Fruit fly (Drosophila melanogaster) whole organism, prepupa: ENCODE measurements around the gene Mps1.
A peak's percentile ranks its signal among the peaks of the same experiment; 100 is the strongest.

Source experiments
- CG10631 ChIP-seq: fragments of 200-800 bp; sonication (Bioruptor generic); optimal IDR thresholded peaks from 2 replicates; lab custom pipeline; 2016; ENCODE audit warnings: missing biosample characterization, missing genetic modification characterization
- CG10669 ChIP-seq: fragments of 200-800 bp; sonication (Bioruptor generic); optimal IDR thresholded peaks from 3 replicates; lab custom pipeline; 2018; ENCODE audit warnings: missing biosample characterization, mild to moderate bottlenecking, missing genetic modification characterization, moderate library complexity
- CG11762 ChIP-seq: fragments of 200-800 bp; sonication (Bioruptor generic); optimal IDR thresholded peaks from 3 replicates; lab custom pipeline; 2016; ENCODE audit warnings: missing biosample characterization, missing genetic modification characterization; ENCODE audit not compliant: insufficient read depth
- CG15336 ChIP-seq: fragments of 200-800 bp; sonication (Bioruptor generic); IDR thresholded peaks from 2 replicates; pipeline ENCODE4 v1.3.6; 2022; ENCODE audit warnings: missing biosample characterization, missing genetic modification characterization
- CG1621 ChIP-seq: fragments of 200-800 bp; sonication (Bioruptor generic); optimal IDR thresholded peaks from 3 replicates; lab custom pipeline; 2018; ENCODE audit warnings: missing biosample characterization, mild to moderate bottlenecking, missing genetic modification characterization
- CG31627 ChIP-seq: fragments of 200-800 bp; sonication (Bioruptor generic); optimal IDR thresholded peaks from 3 replicates; lab custom pipeline; 2016; ENCODE audit warnings: missing biosample characterization, missing genetic modification characterization
- CG32006 ChIP-seq: fragments of 200-800 bp; sonication (Bioruptor generic); optimal IDR thresholded peaks from 3 replicates; lab custom pipeline; 2017; ENCODE audit warnings: missing biosample characterization, mild to moderate bottlenecking, missing genetic modification characterization
- CG34406 ChIP-seq: fragments of 200-800 bp; sonication (Bioruptor generic); optimal IDR thresholded peaks from 3 replicates; lab custom pipeline; 2016; ENCODE audit warnings: missing biosample characterization, missing genetic modification characterization
- CG3919 ChIP-seq: fragments of 200-800 bp; sonication (Bioruptor generic); optimal IDR thresholded peaks from 3 replicates; lab custom pipeline; 2016; ENCODE audit warnings: missing biosample characterization, missing genetic modification characterization
- CG6163 ChIP-seq: fragments of 200-800 bp; sonication (Bioruptor generic); IDR thresholded peaks from 3 replicates; pipeline ENCODE4 v1.3.6; 2022; ENCODE audit warnings: missing biosample characterization, missing genetic modification characterization
- CG6276 ChIP-seq: fragments of 200-800 bp; sonication (Bioruptor generic); optimal IDR thresholded peaks from 2 replicates; lab custom pipeline; 2017; ENCODE audit warnings: missing biosample characterization, mild to moderate bottlenecking, missing genetic modification characterization
- CG6808 ChIP-seq: fragments of 200-800 bp; sonication (Bioruptor generic); optimal IDR thresholded peaks from 3 replicates; lab custom pipeline; 2017; ENCODE audit warnings: missing biosample characterization, missing genetic modification characterization, mild to moderate bottlenecking, moderate library complexity, missing genetic modification reagents
- CG6854 ChIP-seq: fragments of 200-800 bp; sonication (Bioruptor generic); optimal IDR thresholded peaks from 2 replicates; lab custom pipeline; 2017; ENCODE audit warnings: missing biosample characterization, mild to moderate bottlenecking, missing genetic modification characterization
- CG7368 ChIP-seq: fragments of 200-800 bp; sonication (Bioruptor generic); optimal IDR thresholded peaks from 3 replicates; lab custom pipeline; 2016; ENCODE audit warnings: missing biosample characterization, missing genetic modification characterization
- CG8119 ChIP-seq: fragments of 200-800 bp; sonication (Bioruptor generic); IDR thresholded peaks from 3 replicates; pipeline ENCODE4 v1.3.6; 2022; ENCODE audit warnings: missing biosample characterization, missing genetic modification characterization
- CG8632 ChIP-seq: fragments of 200-800 bp; sonication (Bioruptor generic); optimal IDR thresholded peaks from 3 replicates; lab custom pipeline; 2016; ENCODE audit warnings: missing biosample characterization, missing genetic modification characterization
- CG9139 ChIP-seq: fragments of 200-800 bp; sonication (Bioruptor generic); optimal IDR thresholded peaks from 3 replicates; lab custom pipeline; 2017; ENCODE audit warnings: missing biosample characterization, mild to moderate bottlenecking, missing genetic modification characterization
- Eip75B ChIP-seq: fragments of 200-800 bp; sonication (Bioruptor generic); optimal IDR thresholded peaks from 3 replicates; lab custom pipeline; 2016; ENCODE audit warnings: missing biosample characterization, missing genetic modification characterization
- Eip78C ChIP-seq: fragments of 200-800 bp; sonication (Bioruptor generic); peaks from one replicate; lab custom pipeline; 2016; ENCODE audit warnings: missing biosample characterization, missing genetic modification characterization
- Ets21C ChIP-seq: fragments of 200-800 bp; sonication (Bioruptor generic); optimal IDR thresholded peaks from 3 replicates; lab custom pipeline; 2016; ENCODE audit warnings: missing biosample characterization, missing genetic modification characterization
- Ets96B ChIP-seq: fragments of 200-800 bp; optimal IDR thresholded peaks from 2 replicates; lab custom pipeline; 2019; ENCODE audit warnings: missing biosample characterization, mild to moderate bottlenecking, missing genetic modification characterization, moderate library complexity
- Gug ChIP-seq: fragments of 200-800 bp; sonication (Bioruptor generic); IDR thresholded peaks from 2 replicates; pipeline ENCODE4 v1.3.6; 2022; ENCODE audit warnings: missing biosample characterization, missing genetic modification characterization
- Hr38 ChIP-seq: sonication (Bioruptor generic); optimal IDR thresholded peaks from 2 replicates; lab custom pipeline; 2016; ENCODE audit warnings: missing biosample characterization, missing genetic modification characterization
- Hr39 ChIP-seq: fragments of 200-800 bp; sonication (Bioruptor generic); optimal IDR thresholded peaks from 2 replicates; lab custom pipeline; 2016; ENCODE audit warnings: missing biosample characterization, missing genetic modification characterization
- Lpt ChIP-seq: fragments of 200-800 bp; sonication (Bioruptor generic); optimal IDR thresholded peaks from 3 replicates; lab custom pipeline; 2016; ENCODE audit warnings: missing biosample characterization, missing genetic modification characterization
- Met ChIP-seq: fragments of 200-800 bp; sonication (Bioruptor generic); optimal IDR thresholded peaks from 3 replicates; lab custom pipeline; 2016; ENCODE audit warnings: missing biosample characterization, missing genetic modification characterization
- OdsH ChIP-seq: fragments of 200-800 bp; sonication (Bioruptor generic); optimal IDR thresholded peaks from 3 replicates; lab custom pipeline; 2016; ENCODE audit warnings: missing biosample characterization, missing genetic modification characterization
- Smox ChIP-seq: fragments of 200-800 bp; sonication (Bioruptor generic); optimal IDR thresholded peaks from 3 replicates; lab custom pipeline; 2016; ENCODE audit warnings: missing biosample characterization, missing genetic modification characterization
- Sox102F ChIP-seq: fragments of 200-800 bp; sonication (Bioruptor generic); optimal IDR thresholded peaks from 2 replicates; lab custom pipeline; 2016; ENCODE audit warnings: missing biosample characterization, mild to moderate bottlenecking, missing genetic modification characterization
- Sox14 ChIP-seq: fragments of 200-800 bp; sonication (Bioruptor generic); optimal IDR thresholded peaks from 3 replicates; lab custom pipeline; 2016; ENCODE audit warnings: missing biosample characterization, missing genetic modification characterization
- cyc ChIP-seq: fragments of 200-800 bp; sonication (Bioruptor generic); optimal IDR thresholded peaks from 3 replicates; lab custom pipeline; 2016; ENCODE audit warnings: missing biosample characterization, missing genetic modification characterization
- dsx ChIP-seq: fragments of 200-800 bp; optimal IDR thresholded peaks from 3 replicates; lab custom pipeline; 2019; ENCODE audit warnings: missing biosample characterization, mild to moderate bottlenecking, missing genetic modification characterization, moderate library complexity; ENCODE audit not compliant: poor library complexity, severe bottlenecking
- eg ChIP-seq: fragments of 200-800 bp; sonication (Bioruptor generic); IDR thresholded peaks from 3 replicates; pipeline ENCODE4 v1.3.6; 2022; ENCODE audit warnings: missing biosample characterization, missing genetic modification characterization
- esn ChIP-seq: fragments of 200-800 bp; sonication (Bioruptor generic); optimal IDR thresholded peaks from 2 replicates; lab custom pipeline; 2016; ENCODE audit warnings: missing biosample characterization, mild to moderate bottlenecking, missing genetic modification characterization, moderate library complexity
- lz ChIP-seq: fragments of 200-800 bp; sonication (Bioruptor generic); optimal IDR thresholded peaks from 3 replicates; lab custom pipeline; 2016; ENCODE audit warnings: missing biosample characterization, missing genetic modification characterization
- pdm3 ChIP-seq: fragments of 200-800 bp; sonication (Bioruptor generic); optimal IDR thresholded peaks from 3 replicates; lab custom pipeline; 2016; ENCODE audit warnings: missing biosample characterization, missing genetic modification characterization
- salr ChIP-seq, 2 experiments: fragments of 200-800 bp; sonication (Bioruptor generic); optimal IDR thresholded peaks; 3 replicates each; lab custom pipeline; 2016 to 2018; ENCODE audit warnings: missing biosample characterization in 2 of 2, missing genetic modification characterization in 2 of 2, mild to moderate bottlenecking in 1 of 2
- ss ChIP-seq, 2 experiments: fragments of 200-800 bp; sonication (Bioruptor generic); optimal IDR thresholded peaks; 2 replicates in 1 of 2; 3 replicates in 1 of 2; lab custom pipeline; 2017 to 2018; ENCODE audit warnings: mild to moderate bottlenecking in 2 of 2, missing biosample characterization in 2 of 2, missing genetic modification characterization in 2 of 2, moderate library complexity in 1 of 2
- svp ChIP-seq: fragments of 200-800 bp; sonication (Bioruptor generic); peaks from one replicate; lab custom pipeline; 2016; ENCODE audit warnings: missing biosample characterization, missing genetic modification characterization
- topi ChIP-seq: fragments of 200-800 bp; sonication (Bioruptor generic); optimal IDR thresholded peaks from 3 replicates; lab custom pipeline; 2016; ENCODE audit warnings: missing biosample characterization, missing genetic modification characterization
- vri ChIP-seq: fragments of 200-800 bp; sonication (Bioruptor generic); optimal IDR thresholded peaks from 3 replicates; lab custom pipeline; 2016; ENCODE audit warnings: missing biosample characterization, mild to moderate bottlenecking, missing genetic modification characterization

Mps1 gene

DNA sequence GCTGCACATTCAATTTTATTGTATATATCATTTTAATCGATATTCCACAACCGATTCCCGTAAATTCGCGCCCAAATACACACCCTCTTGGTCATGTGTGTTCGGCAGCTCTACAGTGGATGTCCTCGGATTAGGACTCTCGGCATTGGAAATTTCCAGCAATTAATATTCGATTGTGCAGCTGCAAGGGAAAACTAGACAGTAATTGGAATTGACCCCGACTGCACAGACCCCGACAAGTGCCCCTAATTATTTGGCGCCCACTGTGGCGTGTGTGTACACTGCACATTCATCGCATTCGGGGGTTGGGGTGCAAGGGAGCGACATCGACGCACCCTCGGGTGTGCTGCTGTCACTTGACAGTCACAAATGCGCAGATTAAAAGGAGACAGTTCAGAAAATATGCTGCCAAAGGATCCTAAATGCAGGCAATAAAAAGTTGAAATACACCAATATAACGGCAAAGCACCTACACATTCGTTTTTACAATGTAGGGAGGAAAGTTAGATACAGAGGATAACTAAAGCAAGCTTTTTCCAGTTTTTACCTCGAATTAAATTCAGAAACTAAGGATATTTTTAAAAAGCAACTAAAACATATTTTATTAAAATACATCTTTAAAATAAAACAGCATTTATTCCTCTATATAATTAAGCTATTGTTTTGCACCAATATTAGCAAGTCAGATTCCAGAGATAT lies 37.9 kb downstream of the Mps1 start:
- TF ChIP-seq esn (GFP tag; lab: Kevin White, UChicago) (peak; percentile 35), Sox102F (GFP tag; lab: Kevin White, UChicago) (peak; percentile 13), svp (peak; percentile 71), CG10669 (GFP tag; lab: Kevin White, UChicago) (peak; percentile 4), CG31627 (peak; percentile 52), Sox14 (GFP tag; lab: Kevin White, UChicago) (peak; percentile 29), CG7368 (no peak), CG1621 (tag; lab: Kevin White, UChicago) (peak; percentile 4), topi (GFP tag; lab: Kevin White, UChicago) (peak; percentile 20), eg (peak; percentile 17; the same call in 1 of the 3 replicates), Gug (GFP tag; lab: Robert Waterston, UW) (peak; percentile 17; the same call in 1 of the 2 replicates), ss (GFP tag; optimal IDR thresholded peaks at IDR 0.05; lab: Kevin White, UChicago) (no peak), CG8632 (GFP tag; lab: Kevin White, UChicago) (no peak), CG32006 (GFP tag; lab: Kevin White, UChicago) (peak; percentile 8), CG11762 (GFP tag; lab: Kevin White, UChicago) (no peak), salr (GFP tag; optimal IDR thresholded peaks at IDR 0.05; lab: Kevin White, UChicago) (peak in 1 of 2 experiments; percentile 18), pdm3 (peak; percentile 34), lz (GFP tag; lab: Kevin White, UChicago) (peak; percentile 21), Lpt (GFP tag; lab: Kevin White, UChicago) (no peak), CG3919 (GFP tag; lab: Kevin White, UChicago) (peak; percentile 8), Met (GFP tag; lab: Kevin White, UChicago) (peak; percentile 24), Hr39 (GFP tag; lab: Kevin White, UChicago) (peak; percentile 26), Eip75B (GFP tag; lab: Kevin White, UChicago) (no peak), Ets96B (tag; lab: Kevin White, UChicago) (peak; percentile 18), Ets21C (GFP tag; lab: Kevin White, UChicago) (peak; percentile 4), CG6163 (GFP tag; lab: Robert Waterston, UW) (peak; percentile 62; the same call in 2 of the 3 replicates), cyc (GFP tag; lab: Kevin White, UChicago) (peak; percentile 5), Eip78C (GFP tag; lab: Kevin White, UChicago) (peak; percentile 65)

DNA sequence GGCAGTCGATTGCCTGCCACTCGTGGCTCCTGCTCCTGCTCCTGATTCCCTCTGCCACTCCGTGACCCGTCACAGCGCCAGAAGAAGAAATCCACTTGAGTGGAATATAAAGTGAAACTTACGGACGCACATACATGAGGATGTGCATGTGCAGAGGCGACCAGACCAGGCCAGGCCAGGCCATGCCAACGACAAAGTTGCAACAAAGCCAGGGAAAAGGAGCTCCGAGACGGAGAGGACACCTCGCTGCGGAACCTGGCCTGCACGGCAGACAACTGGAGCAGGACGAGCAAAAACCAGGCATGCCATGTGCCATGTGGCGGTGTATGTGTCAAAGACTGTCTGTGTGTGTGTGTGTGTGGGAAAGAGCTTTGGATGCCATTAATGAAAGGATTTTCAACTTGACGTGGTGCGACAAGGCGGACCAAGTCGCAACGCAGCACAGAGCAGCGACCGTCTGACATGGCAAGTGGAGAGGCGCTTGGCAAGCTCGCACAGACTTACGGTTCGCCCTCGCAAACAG lies 38.6 kb downstream of the Mps1 start:
- TF ChIP-seq topi (GFP tag; lab: Kevin White, UChicago): no peak
- TF ChIP-seq dsx (GFP tag; lab: Kevin White, UChicago): peak; percentile 93

DNA sequence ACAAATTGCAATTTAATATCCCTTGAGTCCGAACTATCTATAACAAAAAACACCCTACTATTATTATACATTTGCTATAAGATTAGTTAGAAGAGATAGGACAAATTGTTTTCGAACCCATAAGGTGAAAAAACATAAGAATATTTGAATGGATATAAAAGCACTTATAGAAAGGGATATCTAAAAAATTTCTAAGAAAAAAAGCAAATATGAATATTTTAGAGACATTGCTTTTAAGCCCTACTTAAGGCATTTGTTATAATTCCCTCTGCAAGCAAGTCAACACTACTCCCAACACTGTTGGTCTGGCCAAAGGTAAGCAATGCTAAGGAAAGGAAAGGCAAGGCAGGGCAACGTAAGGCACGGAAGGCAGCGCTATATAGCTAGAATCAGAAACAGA lies 39.3 kb downstream of the Mps1 start:
- TF ChIP-seq pdm3 (peak; percentile 9), CG34406 (no peak), Eip78C (GFP tag; lab: Kevin White, UChicago) (peak; percentile 32), lz (GFP tag; lab: Kevin White, UChicago) (peak; percentile 6), esn (GFP tag; lab: Kevin White, UChicago) (peak; percentile 15)
- TF ChIP-seq, all 60 proteins: peak for 4

dm6 chr3R:17710900-17711645 lies 40.0 kb downstream of the Mps1 start:
- TF ChIP-seq CG15336 (GFP tag; lab: Robert Waterston, UW) (no peak), OdsH (GFP tag; lab: Kevin White, UChicago) (no peak), salr (GFP tag; optimal IDR thresholded peaks at IDR 0.05; lab: Kevin White, UChicago) (peak in 1 of 2 experiments; percentile 30), CG6276 (no peak), Eip78C (GFP tag; lab: Kevin White, UChicago) (peak; percentile 59), CG7368 (no peak), vri (GFP tag; lab: Kevin White, UChicago) (peak; percentile 77), Gug (GFP tag; lab: Robert Waterston, UW) (no peak), Eip75B (GFP tag; lab: Kevin White, UChicago) (peak; percentile 17), CG8119 (GFP tag; lab: Robert Waterston, UW) (no peak), Lpt (GFP tag; lab: Kevin White, UChicago) (no peak), Hr38 (GFP tag; lab: Kevin White, UChicago) (no peak), CG11762 (GFP tag; lab: Kevin White, UChicago) (no peak), Hr39 (GFP tag; lab: Kevin White, UChicago) (no peak), CG10669 (GFP tag; lab: Kevin White, UChicago) (no peak), Smox (no peak), topi (GFP tag; lab: Kevin White, UChicago) (no peak), Met (GFP tag; lab: Kevin White, UChicago) (peak; percentile 19), CG10631 (GFP tag; lab: Kevin White, UChicago) (no peak), CG6854 (GFP tag; lab: Kevin White, UChicago) (peak; percentile 63), CG6808 (peak; percentile 64), CG9139 (GFP tag; lab: Kevin White, UChicago) (peak; percentile 24)
